Fruit fly (Drosophila melanogaster) whole organism, embryonic: ENCODE data around the gene CG43116.
A peak's percentile ranks its signal among the peaks of the same experiment; 100 is the strongest.

Experiments
- Atf-2 ChIP-seq: fragments of 200-800 bp; sonication (Bioruptor generic); optimal IDR thresholded peaks from 2 replicates; lab custom pipeline; 2016; ENCODE audit warnings: missing biosample characterization, missing genetic modification characterization
- B-H2 ChIP-seq: fragments of 200-800 bp; sonication (Bioruptor generic); optimal IDR thresholded peaks from 2 replicates; lab custom pipeline; 2018; ENCODE audit warnings: missing biosample characterization, mild to moderate bottlenecking, missing genetic modification characterization
- BtbVII ChIP-seq: fragments of 200-800 bp; sonication (Bioruptor generic); optimal IDR thresholded peaks from 3 replicates; lab custom pipeline; 2017; ENCODE audit warnings: missing biosample characterization, mild to moderate bottlenecking, missing genetic modification characterization
- CG10565 ChIP-seq: fragments of 200-800 bp; sonication (Bioruptor generic); optimal IDR thresholded peaks from 3 replicates; lab custom pipeline; 2016; ENCODE audit warnings: missing biosample characterization, mild to moderate bottlenecking, missing genetic modification characterization
- CG11093 ChIP-seq: fragments of 200-800 bp; sonication (Bioruptor generic); IDR thresholded peaks from 3 replicates; pipeline ENCODE4 v1.3.6; 2022; ENCODE audit warnings: missing biosample characterization, missing genetic modification characterization
- CG11696 ChIP-seq: fragments of 200-800 bp; sonication (Bioruptor generic); IDR thresholded peaks from 2 replicates; pipeline ENCODE4 v1.3.6; 2022; ENCODE audit warnings: missing biosample characterization, missing genetic modification characterization
- CG13287 ChIP-seq: fragments of 200-800 bp; sonication (Bioruptor generic); IDR thresholded peaks from 2 replicates; pipeline ENCODE4 v1.3.6; 2022; ENCODE audit warnings: missing biosample characterization, missing genetic modification characterization; ENCODE audit not compliant: partially characterized antibody
- CG13775 ChIP-seq: fragments of 200-800 bp; sonication (Bioruptor generic); optimal IDR thresholded peaks from 3 replicates; lab custom pipeline; 2017; ENCODE audit warnings: missing biosample characterization, mild to moderate bottlenecking, missing genetic modification characterization
- CG14014 ChIP-seq: fragments of 200-800 bp; sonication (Bioruptor generic); IDR thresholded peaks from 2 replicates; pipeline ENCODE4 v1.3.6; 2022; ENCODE audit warnings: missing biosample characterization, missing genetic modification characterization
- CG15479 ChIP-seq: fragments of 200-800 bp; sonication (Bioruptor generic); optimal IDR thresholded peaks from 3 replicates; lab custom pipeline; 2019; ENCODE audit warnings: missing biosample characterization, mild to moderate bottlenecking, missing genetic modification characterization, moderate library complexity
- CG1792 ChIP-seq: fragments of 200-800 bp; sonication (Bioruptor generic); optimal IDR thresholded peaks from 2 replicates; lab custom pipeline; 2016; ENCODE audit warnings: missing biosample characterization, missing genetic modification characterization
- CG18262 ChIP-seq: fragments of 200-800 bp; optimal IDR thresholded peaks from 3 replicates; lab custom pipeline; 2019; ENCODE audit warnings: missing biosample characterization, mild to moderate bottlenecking, missing genetic modification characterization, moderate library complexity
- CG2889 ChIP-seq: fragments of 200-800 bp; sonication (Bioruptor generic); IDR thresholded peaks from 3 replicates; pipeline ENCODE4 v1.3.6; 2022; ENCODE audit warnings: missing biosample characterization, missing genetic modification characterization
- CG7372 ChIP-seq: fragments of 200-800 bp; sonication (Bioruptor generic); IDR thresholded peaks from 2 replicates; pipeline ENCODE4 v1.3.6; 2022; ENCODE audit warnings: missing biosample characterization, missing genetic modification characterization
- CG7556 ChIP-seq: fragments of 200-800 bp; sonication (Bioruptor generic); optimal IDR thresholded peaks from 2 replicates; lab custom pipeline; 2017; ENCODE audit warnings: missing biosample characterization, mild to moderate bottlenecking, missing genetic modification characterization
- CG8089 ChIP-seq: fragments of 200-800 bp; sonication (Bioruptor generic); optimal IDR thresholded peaks from 3 replicates; lab custom pipeline; 2016; ENCODE audit warnings: missing biosample characterization, missing genetic modification characterization
- CG8924 ChIP-seq: fragments of 200-800 bp; optimal IDR thresholded peaks from 3 replicates; lab custom pipeline; 2019; ENCODE audit warnings: missing biosample characterization, mild to moderate bottlenecking, missing genetic modification characterization, moderate library complexity
- CG8944 ChIP-seq: fragments of 200-800 bp; sonication (Bioruptor generic); optimal IDR thresholded peaks from 3 replicates; lab custom pipeline; 2016; ENCODE audit warnings: missing biosample characterization, missing genetic modification characterization
- Camta ChIP-seq: fragments of 200-800 bp; sonication (Bioruptor generic); optimal IDR thresholded peaks from 2 replicates; lab custom pipeline; 2016; ENCODE audit warnings: missing biosample characterization, missing genetic modification characterization
- E2f2 ChIP-seq: fragments of 200-800 bp; sonication (Bioruptor generic); IDR thresholded peaks from 2 replicates; pipeline ENCODE4 v1.3.6; 2022; ENCODE audit warnings: missing biosample characterization, missing genetic modification characterization
- Elba2 ChIP-seq: fragments of 200-800 bp; sonication (Bioruptor generic); optimal IDR thresholded peaks from 3 replicates; lab custom pipeline; 2016; ENCODE audit warnings: missing biosample characterization, missing genetic modification characterization
- Fer2 ChIP-seq: fragments of 200-800 bp; sonication (Bioruptor generic); optimal IDR thresholded peaks from 2 replicates; lab custom pipeline; 2018; ENCODE audit warnings: missing biosample characterization, mild to moderate bottlenecking, missing genetic modification characterization, moderate library complexity
- H15 ChIP-seq: fragments of 200-800 bp; sonication (Bioruptor generic); IDR thresholded peaks from 3 replicates; pipeline ENCODE4 v1.3.6; 2022; ENCODE audit warnings: missing biosample characterization, missing genetic modification characterization
- H2.0 ChIP-seq: fragments of 200-800 bp; sonication (Bioruptor generic); IDR thresholded peaks from 2 replicates; pipeline ENCODE4 v1.3.6; 2022; ENCODE audit warnings: missing biosample characterization, missing genetic modification characterization
- HHEX ChIP-seq: fragments of 200-800 bp; sonication (Bioruptor generic); optimal IDR thresholded peaks from 3 replicates; lab custom pipeline; 2017; ENCODE audit warnings: missing biosample characterization, mild to moderate bottlenecking, missing genetic modification characterization, missing genetic modification reagents
- Hr51 ChIP-seq, 2 experiments: fragments of 200-800 bp; sonication (Bioruptor generic); optimal IDR thresholded peaks; 2 replicates in 1 of 2; 3 replicates in 1 of 2; lab custom pipeline; 2016 to 2018; ENCODE audit warnings: missing biosample characterization in 2 of 2, missing genetic modification characterization in 2 of 2, mild to moderate bottlenecking in 1 of 2, moderate library complexity in 1 of 2
- Hr78 ChIP-seq, 2 experiments: fragments of 200-800 bp in 1 of 2; fragments of >200 bp in 1 of 2; sonication (Bioruptor generic) in 1 of 2; optimal IDR thresholded peaks; 2 replicates each; lab custom pipeline; 2017 to 2019; ENCODE audit warnings: missing biosample characterization in 2 of 2, missing genetic modification characterization in 2 of 2, mild to moderate bottlenecking in 1 of 2, moderate library complexity in 1 of 2
- Med ChIP-seq: fragments of 200-800 bp; sonication (Bioruptor generic); peaks from one replicate; lab custom pipeline; 2016; ENCODE audit warnings: missing biosample characterization, missing genetic modification characterization, mild to moderate bottlenecking, inconsistent platforms, moderate library complexity
- Nf-YA ChIP-seq: fragments of 200-800 bp; sonication (Bioruptor generic); IDR thresholded peaks from 2 replicates; pipeline ENCODE4 v1.3.6; 2022; ENCODE audit warnings: missing biosample characterization, missing genetic modification characterization
- Pdp1 ChIP-seq, 2 experiments: fragments of 200-800 bp; sonication (Bioruptor generic); optimal IDR thresholded peaks; 3 replicates each; lab custom pipeline; 2016; ENCODE audit warnings: missing biosample characterization in 2 of 2, missing genetic modification characterization in 2 of 2, mild to moderate bottlenecking in 1 of 2, moderate library complexity in 1 of 2
- ci ChIP-seq: fragments of 200-800 bp; sonication (Bioruptor generic); IDR thresholded peaks from 3 replicates; pipeline ENCODE4 v1.3.6; 2022; ENCODE audit warnings: missing biosample characterization, missing genetic modification characterization
- dysf ChIP-seq: fragments of 200-800 bp; sonication (Bioruptor generic); IDR thresholded peaks from 3 replicates; pipeline ENCODE4 v1.3.6; 2022; ENCODE audit warnings: missing biosample characterization, missing genetic modification characterization
- gem ChIP-seq: fragments of 200-800 bp; sonication (Bioruptor generic); optimal IDR thresholded peaks from 2 replicates; lab custom pipeline; 2019; ENCODE audit warnings: missing biosample characterization, mild to moderate bottlenecking, missing genetic modification characterization, moderate library complexity
- insv ChIP-seq, 2 experiments: fragments of 200-800 bp; sonication (Bioruptor generic); optimal IDR thresholded peaks; 3 replicates each; lab custom pipeline; 2016 to 2018; ENCODE audit warnings: missing biosample characterization in 2 of 2, missing genetic modification characterization in 2 of 2
- jumu ChIP-seq: fragments of 200-800 bp; sonication (Bioruptor generic); optimal IDR thresholded peaks from 3 replicates; lab custom pipeline; 2016; ENCODE audit warnings: missing biosample characterization, missing genetic modification characterization
- lbe ChIP-seq: fragments of 200-800 bp; sonication (Bioruptor generic); optimal IDR thresholded peaks from 2 replicates; lab custom pipeline; 2016; ENCODE audit warnings: missing biosample characterization, mild to moderate bottlenecking, missing genetic modification characterization
- maf-S ChIP-seq: fragments of 200-800 bp; sonication (Bioruptor generic); optimal IDR thresholded peaks from 2 replicates; lab custom pipeline; 2016; ENCODE audit warnings: missing biosample characterization, missing genetic modification characterization
- nau ChIP-seq: fragments of 200-800 bp; sonication (Bioruptor generic); optimal IDR thresholded peaks from 3 replicates; lab custom pipeline; 2017; ENCODE audit warnings: missing biosample characterization, mild to moderate bottlenecking, missing genetic modification characterization, missing genetic modification reagents
- nmo ChIP-seq: fragments of 200-800 bp; sonication (Bioruptor generic); optimal IDR thresholded peaks from 2 replicates; lab custom pipeline; 2018; ENCODE audit warnings: missing biosample characterization, mild to moderate bottlenecking, missing genetic modification characterization, moderate library complexity
- p53 ChIP-seq: fragments of 200-800 bp; sonication (Bioruptor generic); optimal IDR thresholded peaks from 2 replicates; lab custom pipeline; 2016; ENCODE audit warnings: missing biosample characterization, missing genetic modification characterization
- pan ChIP-seq, 4 experiments: fragments of >200 bp in 3 of 4; fragments of 200-800 bp in 1 of 4; sonication (Bioruptor generic) in 1 of 4; optimal IDR thresholded peaks in 3 of 4; IDR thresholded peaks in 1 of 4; 2 replicates each; pipeline versions ENCODE4 v1.3.6 to Lab custom; 2017 to 2022; ENCODE audit warnings: missing biosample characterization in 2 of 4, missing genetic modification characterization in 2 of 4, mixed read lengths in 1 of 4
- run ChIP-seq: fragments of 200-800 bp; sonication (Bioruptor generic); optimal IDR thresholded peaks from 3 replicates; lab custom pipeline; 2018; ENCODE audit warnings: missing biosample characterization, mild to moderate bottlenecking, missing genetic modification characterization
- stwl ChIP-seq: fragments of 200-800 bp; sonication (Bioruptor generic); optimal IDR thresholded peaks from 3 replicates; lab custom pipeline; 2018; ENCODE audit warnings: missing biosample characterization, mild to moderate bottlenecking, missing genetic modification characterization, moderate library complexity
- sug ChIP-seq: fragments of 200-800 bp; optimal IDR thresholded peaks from 2 replicates; lab custom pipeline; 2019; ENCODE audit warnings: missing biosample characterization, mild to moderate bottlenecking, missing genetic modification characterization, moderate library complexity

Gene CG43116

dm6 chr3R:25996197-25997005 lies at the start of gene CG43116 (continued):
- TF ChIP-seq sug (tag; lab: Kevin White, UChicago) (no peak), maf-S (GFP tag; lab: Kevin White, UChicago) (peak; percentile 40), insv (GFP tag; optimal IDR thresholded peaks at IDR 0.05; lab: Kevin White, UChicago) (peak in 1 of 2 experiments; percentile 8), run (tag; lab: Kevin White, UChicago) (peak; percentile 62), CG13775 (GFP tag; lab: Kevin White, UChicago) (peak; percentile 91), CG11093 (peak; percentile 73; the same call in 2 of the 3 replicates), H15 (GFP tag; lab: Robert Waterston, UW) (peak; percentile 78), CG18262 (tag; lab: Kevin White, UChicago) (peak; percentile 95), CG11696 (GFP tag; lab: Robert Waterston, UW) (0 out of 2 replicates have a peak, but pooled peaks have one; percentile 37), CG8944 (peak; percentile 66), CG13287 (GFP tag; lab: Robert Waterston, UW) (no peak), ci (GFP tag; lab: Robert Waterston, UW) (peak; percentile 88), nmo (peak; percentile 95), jumu (peak; percentile 54), Hr78 (GFP tag; optimal IDR thresholded peaks at IDR 0.05; lab: Kevin White, UChicago) (peak in 1 of 2 experiments; percentile 88), Nf-YA (peak; percentile 70), E2f2 (peak; percentile 46; the same call in 1 of the 2 replicates), CG1792 (GFP tag; lab: Kevin White, UChicago) (no peak), p53 (no peak), Camta (peak; percentile 75), CG10565 (GFP tag; lab: Kevin White, UChicago) (peak; percentile 0), pan (optimal IDR thresholded peaks at IDR 0.05; lab: Kevin White, UChicago) (no peak), pan (GFP tag; optimal IDR thresholded peaks at IDR 0.05 in 1 of 2, IDR thresholded peaks at IDR 0.05 in 1 of 2) (peak in 1 of 2 experiments; percentile 76), CG7372 (GFP tag; lab: Robert Waterston, UW) (peak; percentile 48; the same call in 1 of the 2 replicates), BtbVII (no peak), stwl (peak; percentile 80), Pdp1 (GFP tag; optimal IDR thresholded peaks at IDR 0.05; lab: Kevin White, UChicago) (peak; percentile 73 to 76), HHEX (peak; percentile 57), gem (peak; percentile 96), lbe (GFP tag; lab: Kevin White, UChicago) (no peak), CG8924 (tag; lab: Kevin White, UChicago) (peak; percentile 88), CG15479 (peak; percentile 2), Med (GFP tag; lab: Kevin White, UChicago) (peak; percentile 63), CG2889 (GFP tag; lab: Robert Waterston, UW) (peak; percentile 24; the same call in 1 of the 3 replicates), nau (GFP tag; lab: Kevin White, UChicago) (no peak), Elba2 (GFP tag; lab: Kevin White, UChicago) (peak; percentile 75), Hr51 (GFP tag; optimal IDR thresholded peaks at IDR 0.05; lab: Kevin White, UChicago) (peak in 1 of 2 experiments; percentile 24), CG7556 (GFP tag; lab: Kevin White, UChicago) (peak; percentile 83), Fer2 (no peak), CG14014 (peak; percentile 23; the same call in 1 of the 2 replicates), H2.0 (GFP tag; lab: Robert Waterston, UW) (peak; percentile 77), B-H2 (GFP tag; lab: Kevin White, UChicago) (no peak), dysf (peak; percentile 71; the same call in 2 of the 3 replicates), CG8089 (peak; percentile 77), Atf-2 (GFP tag; lab: Kevin White, UChicago) (peak; percentile 63)
